Fruit fly (Drosophila melanogaster): ENCODE data around the gene DopEcR.

Gene DopEcR

DNA sequence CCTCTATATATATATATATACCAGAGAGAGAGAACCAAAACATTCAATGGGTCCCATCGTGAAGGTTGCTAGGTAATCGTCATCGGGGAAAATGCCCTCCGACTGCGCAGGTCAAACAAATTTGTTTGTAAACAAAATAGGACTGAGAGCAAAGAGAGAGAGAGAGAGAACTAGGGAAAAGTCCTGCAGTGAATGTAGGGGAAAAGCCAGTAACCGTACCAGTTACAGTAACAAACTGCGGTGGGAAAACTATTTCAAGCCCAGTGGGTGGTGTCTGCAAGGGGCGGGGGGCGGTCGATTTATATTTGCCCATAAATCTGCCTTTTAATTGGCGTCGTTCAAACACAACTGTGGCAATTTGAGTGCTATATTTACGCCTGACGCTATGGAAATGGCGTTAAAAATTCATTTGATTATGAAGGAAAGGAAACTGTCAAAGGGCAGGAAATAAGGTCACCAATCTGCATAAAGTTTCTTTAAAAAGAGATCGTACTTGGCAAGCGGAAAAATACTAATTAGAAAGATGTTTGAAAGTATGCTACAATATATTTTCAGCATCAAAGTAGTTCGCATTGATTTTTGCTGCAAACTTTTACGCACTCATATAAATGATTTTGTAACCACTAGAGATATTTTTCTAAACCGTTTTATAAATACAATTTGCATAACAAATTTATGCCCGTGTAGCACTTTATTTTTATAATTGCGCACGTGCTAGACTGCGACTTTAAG lies 29.9 kb upstream of the DopEcR start:
- TF ChIP-seq Dll (optimal IDR thresholded peaks at IDR 0.05) (no peak), pan (optimal IDR thresholded peaks at IDR 0.05) (no peak), CG8478 (optimal IDR thresholded peaks at IDR 0.05) (no peak), psq (optimal IDR thresholded peaks at IDR 0.05) (no peak), usp (GFP tag; optimal IDR thresholded peaks at IDR 0.05) (no peak), EcR (GFP tag; optimal IDR thresholded peaks at IDR 0.05) (no peak)

DNA sequence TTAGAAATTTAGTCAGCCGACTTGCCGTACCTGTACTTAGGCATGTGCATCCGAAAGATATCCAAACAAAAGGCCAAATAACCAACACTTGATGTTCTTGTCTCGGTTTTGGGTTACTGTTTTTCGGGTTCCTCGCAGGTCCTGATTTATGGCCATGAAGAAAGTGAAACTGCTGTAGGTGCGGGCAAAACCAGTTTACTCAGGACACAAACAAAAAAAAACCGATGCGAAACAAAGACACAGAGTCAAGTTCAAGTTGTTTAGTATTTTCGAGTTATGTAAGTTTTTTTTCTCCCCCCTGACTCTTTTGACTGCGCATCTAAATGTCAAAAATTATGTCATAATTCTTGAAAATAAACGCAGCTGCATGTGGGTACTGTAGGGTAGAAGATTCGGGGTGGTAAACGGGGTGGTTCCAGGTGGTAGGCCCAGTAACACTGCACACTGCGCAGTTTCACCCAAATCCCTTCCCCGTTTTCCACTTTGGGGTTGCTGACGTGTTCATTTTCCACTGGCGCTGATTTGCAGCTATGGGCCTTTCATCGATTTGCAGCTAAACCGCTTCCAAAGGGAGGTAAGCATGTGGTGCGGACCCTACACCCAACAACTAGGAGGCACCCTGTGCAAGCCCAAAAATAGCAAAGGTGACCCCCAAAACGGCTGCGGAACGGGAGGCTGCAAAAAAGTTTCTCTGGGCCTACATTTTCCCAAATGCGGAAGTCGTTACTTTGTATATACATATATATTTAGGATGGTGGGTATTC lies 29.1 kb upstream of the DopEcR start:
- no peak for TF ChIP-seq EcR (GFP tag; optimal IDR thresholded peaks at IDR 0.05)
- no peak for TF ChIP-seq psq (optimal IDR thresholded peaks at IDR 0.05)
- TF ChIP-seq Dll (optimal IDR thresholded peaks at IDR 0.05), result no peak
- TF ChIP-seq pan (optimal IDR thresholded peaks at IDR 0.05), result no peak
- no peak for TF ChIP-seq CG8478 (optimal IDR thresholded peaks at IDR 0.05)
- no peak for TF ChIP-seq usp (GFP tag; optimal IDR thresholded peaks at IDR 0.05)

DNA sequence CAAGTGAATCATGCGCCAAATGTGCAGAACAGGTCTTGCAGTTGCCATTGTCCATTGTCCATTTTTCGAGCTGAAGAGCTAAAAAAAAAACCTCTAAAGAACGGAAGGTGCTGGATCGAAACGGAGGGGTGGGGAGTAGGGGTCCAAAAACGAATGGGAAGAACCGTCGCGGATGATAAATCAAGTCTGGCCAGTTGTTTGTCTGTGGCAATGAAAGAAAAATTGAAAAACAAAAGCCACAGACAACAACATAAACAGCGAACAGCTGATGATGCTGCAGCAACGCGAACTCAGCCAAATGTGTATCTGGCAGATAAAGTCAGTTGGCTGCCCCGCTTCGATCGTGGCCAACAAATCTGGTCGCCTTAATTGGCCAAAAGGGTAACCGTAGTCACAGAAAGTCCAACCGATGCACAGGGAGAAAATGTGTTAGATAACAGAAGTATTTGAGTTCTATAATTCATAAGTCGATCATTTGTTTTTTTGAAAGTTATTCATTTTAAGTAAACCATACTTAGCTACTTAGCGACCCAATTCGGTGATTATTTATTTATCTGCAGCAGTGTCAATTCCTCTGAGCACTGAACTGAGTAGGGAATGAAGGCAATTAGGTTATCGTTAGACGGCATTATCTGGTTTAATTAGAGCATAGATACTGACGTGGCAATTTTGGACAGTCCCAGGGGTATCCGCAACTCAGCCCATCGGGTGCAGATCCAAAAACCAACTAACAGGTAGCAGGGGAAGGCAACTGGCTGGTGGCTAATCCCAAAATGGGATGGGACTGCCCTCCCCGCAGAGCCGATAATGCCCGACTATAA lies 28.3 kb upstream of the DopEcR start:
- no peak for TF ChIP-seq Dll (optimal IDR thresholded peaks at IDR 0.05)
- no peak for TF ChIP-seq CG8478 (optimal IDR thresholded peaks at IDR 0.05)
- TF ChIP-seq psq (optimal IDR thresholded peaks at IDR 0.05), result no peak
- TF ChIP-seq usp (GFP tag; optimal IDR thresholded peaks at IDR 0.05), result no peak
- no peak for TF ChIP-seq pan (optimal IDR thresholded peaks at IDR 0.05)
- TF ChIP-seq EcR (GFP tag; optimal IDR thresholded peaks at IDR 0.05), result no peak

DNA sequence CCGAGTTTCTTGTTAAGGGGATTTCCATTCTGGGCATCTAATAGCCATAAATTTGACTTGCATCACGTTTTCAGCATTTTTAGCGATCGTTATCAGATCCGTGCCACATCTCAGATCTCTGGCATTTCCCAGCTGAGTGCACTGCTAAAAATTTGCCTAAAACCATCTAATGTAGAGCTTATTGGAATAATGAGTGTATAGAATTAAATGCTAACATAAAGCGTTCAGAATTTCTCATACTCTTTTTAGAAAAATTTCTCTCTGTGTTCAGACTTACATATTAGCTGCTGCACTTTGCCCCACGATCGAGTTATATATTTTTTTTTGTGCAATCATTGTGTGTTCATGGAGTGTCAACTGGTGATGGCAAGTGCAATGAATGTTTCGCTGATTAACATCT lies 27.6 kb upstream of the DopEcR start:
- no peak for TF ChIP-seq CG8478 (optimal IDR thresholded peaks at IDR 0.05)
- TF ChIP-seq EcR (GFP tag; optimal IDR thresholded peaks at IDR 0.05), result no peak
- no peak for TF ChIP-seq usp (GFP tag; optimal IDR thresholded peaks at IDR 0.05)
- no peak for TF ChIP-seq Dll (optimal IDR thresholded peaks at IDR 0.05)
- TF ChIP-seq psq (optimal IDR thresholded peaks at IDR 0.05), result no peak
- TF ChIP-seq pan (optimal IDR thresholded peaks at IDR 0.05), result no peak

DNA sequence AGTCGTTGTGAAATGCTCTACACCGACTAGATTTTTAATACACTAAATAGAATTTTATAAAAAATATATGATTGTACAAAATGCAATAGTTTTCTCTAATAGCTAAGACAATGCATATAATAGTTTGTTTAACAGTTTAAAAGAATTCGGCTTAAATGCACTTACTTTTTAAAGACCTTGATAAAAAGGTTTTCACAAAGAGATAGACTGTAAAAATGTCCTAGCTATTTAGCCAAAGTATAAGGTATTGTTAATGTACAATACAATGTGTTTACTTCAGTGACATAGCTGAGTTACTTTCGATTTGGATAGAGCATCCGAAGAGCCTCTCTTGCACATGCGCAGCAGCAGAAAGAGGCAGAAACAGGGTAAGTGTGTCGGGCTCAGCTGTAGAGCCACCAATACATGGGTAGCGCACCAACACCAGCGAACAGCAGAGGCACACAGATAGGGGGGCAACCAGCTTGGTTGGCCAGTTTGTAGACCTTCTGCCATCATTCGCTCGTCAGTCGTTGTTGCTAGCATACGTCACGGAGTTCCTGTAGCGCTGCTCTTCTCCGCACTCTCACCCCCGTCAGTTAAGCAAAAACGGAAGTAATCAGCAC lies 26.6 kb upstream of the DopEcR start, which contains the start of gene TP53INP:
Gene TP53INP, plus strand, starts transcription at position 291 of the 605 bp plus-strand sequence.
- TF ChIP-seq Dll (optimal IDR thresholded peaks at IDR 0.05) (no peak), EcR (GFP tag; optimal IDR thresholded peaks at IDR 0.05) (no peak), psq (optimal IDR thresholded peaks at IDR 0.05) (no peak), pan (optimal IDR thresholded peaks at IDR 0.05) (no peak), usp (GFP tag; optimal IDR thresholded peaks at IDR 0.05) (no peak), CG8478 (optimal IDR thresholded peaks at IDR 0.05) (no peak)

DNA sequence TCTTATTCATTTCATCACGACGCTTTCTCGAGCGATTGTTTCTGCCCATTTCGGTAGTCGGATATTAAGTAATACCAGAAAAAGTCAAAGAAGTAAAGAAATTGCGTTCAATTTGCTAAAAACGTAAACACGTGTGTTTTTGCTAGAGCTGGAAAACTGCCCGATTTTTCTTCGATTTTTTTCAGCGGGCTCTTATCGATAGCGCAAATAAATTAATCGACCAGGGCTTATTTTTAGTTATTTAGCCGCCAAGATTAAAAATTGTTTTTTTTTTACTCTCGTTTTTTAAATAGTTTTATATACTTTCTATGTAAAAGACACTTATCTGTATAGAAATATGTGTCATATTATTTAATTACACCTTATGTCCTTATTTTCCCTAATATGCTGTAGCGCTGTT lies 25.7 kb upstream of the DopEcR start, which contains the start of gene CG15019:
Gene CG15019, minus strand, starts transcription at position 138 of the 400 bp plus-strand sequence.
- TF ChIP-seq psq (optimal IDR thresholded peaks at IDR 0.05) (no peak), pan (optimal IDR thresholded peaks at IDR 0.05) (no peak), Dll (optimal IDR thresholded peaks at IDR 0.05) (no peak), CG8478 (optimal IDR thresholded peaks at IDR 0.05) (no peak), usp (GFP tag; optimal IDR thresholded peaks at IDR 0.05) (no peak), EcR (GFP tag; optimal IDR thresholded peaks at IDR 0.05) (no peak)

DNA sequence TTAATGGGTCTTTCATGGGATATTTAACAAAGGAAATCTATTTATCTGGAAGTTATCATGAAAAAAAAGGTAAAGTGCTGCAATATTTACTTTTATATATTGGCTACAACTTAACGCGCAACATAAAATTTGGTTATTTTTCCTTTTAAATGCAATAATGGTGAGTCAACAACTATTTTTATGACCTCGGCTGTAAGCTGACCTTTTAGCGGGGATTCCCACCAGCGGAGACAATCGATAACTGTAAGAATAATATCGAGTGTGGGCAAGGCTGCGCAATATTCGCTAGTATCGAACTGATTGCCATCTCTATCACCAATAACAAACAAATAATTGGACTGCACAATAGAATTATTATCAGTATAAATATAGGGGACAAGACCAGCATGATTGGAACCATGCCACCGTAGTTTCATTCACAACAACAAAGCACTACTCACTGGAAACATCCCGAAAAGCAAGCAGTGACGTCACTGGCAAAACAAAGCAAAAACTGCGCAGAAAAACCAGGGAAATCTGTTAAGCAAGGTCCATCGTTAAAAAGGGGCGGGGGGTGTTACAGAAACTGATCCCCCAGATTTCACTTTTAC lies 23.1 kb upstream of the DopEcR start, which contains the start of gene Syx17:
Gene Syx17, plus strand, starts transcription at position 308 of the 590 bp plus-strand sequence.
- TF ChIP-seq EcR (GFP tag; optimal IDR thresholded peaks at IDR 0.05) (no peak), psq (optimal IDR thresholded peaks at IDR 0.05) (no peak), pan (optimal IDR thresholded peaks at IDR 0.05) (no peak), Dll (optimal IDR thresholded peaks at IDR 0.05) (no peak), usp (GFP tag; optimal IDR thresholded peaks at IDR 0.05) (no peak)

DNA sequence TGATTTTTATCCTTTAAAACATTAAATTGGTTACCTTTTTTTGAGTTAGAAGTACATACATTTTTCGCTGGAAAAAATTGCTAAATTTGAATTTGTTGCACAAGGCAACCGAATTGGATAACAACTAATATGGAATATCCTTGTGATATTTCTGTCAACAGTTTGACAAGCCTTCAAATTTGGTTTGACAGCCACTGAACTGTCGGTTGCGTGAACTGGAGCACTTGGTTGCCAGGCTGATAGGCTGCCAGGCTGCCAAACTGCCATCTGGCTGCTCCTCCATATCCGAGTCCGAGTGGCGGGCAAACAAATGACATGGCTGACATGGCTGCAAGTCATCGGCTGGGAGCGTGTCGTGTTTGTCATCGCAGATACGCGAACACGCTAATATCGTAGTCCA lies 21.1 kb upstream of the DopEcR start:
- TF ChIP-seq pan (optimal IDR thresholded peaks at IDR 0.05), result no peak
- TF ChIP-seq CG8478 (optimal IDR thresholded peaks at IDR 0.05), result no peak
- no peak for TF ChIP-seq psq (optimal IDR thresholded peaks at IDR 0.05)
- no peak for TF ChIP-seq Dll (optimal IDR thresholded peaks at IDR 0.05)
- no peak for TF ChIP-seq usp (GFP tag; optimal IDR thresholded peaks at IDR 0.05)
- no peak for TF ChIP-seq EcR (GFP tag; optimal IDR thresholded peaks at IDR 0.05)

DNA sequence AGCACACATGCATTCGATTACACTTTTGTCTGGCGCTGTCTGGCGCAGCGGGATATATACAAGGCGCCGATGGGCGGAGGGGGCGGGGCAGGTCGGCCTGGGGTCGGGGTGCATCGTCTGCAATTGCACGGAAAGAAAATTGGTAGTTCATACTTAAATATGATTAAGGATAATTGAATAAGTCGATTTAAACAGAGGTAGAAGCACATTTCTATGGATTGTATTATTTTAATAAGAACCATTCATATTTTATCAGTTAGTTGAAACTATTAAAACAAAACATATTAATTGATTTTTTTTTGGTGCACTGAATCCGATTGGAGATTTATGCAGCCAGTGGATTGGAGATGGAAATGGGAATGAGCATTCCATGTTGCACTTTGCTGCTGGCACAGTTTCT lies 19.7 kb upstream of the DopEcR start:
- TF ChIP-seq usp (GFP tag; optimal IDR thresholded peaks at IDR 0.05) (no peak), EcR (GFP tag; optimal IDR thresholded peaks at IDR 0.05) (no peak), Dll (optimal IDR thresholded peaks at IDR 0.05) (no peak), psq (optimal IDR thresholded peaks at IDR 0.05) (no peak), pan (optimal IDR thresholded peaks at IDR 0.05) (no peak), CG8478 (optimal IDR thresholded peaks at IDR 0.05) (no peak)

DNA sequence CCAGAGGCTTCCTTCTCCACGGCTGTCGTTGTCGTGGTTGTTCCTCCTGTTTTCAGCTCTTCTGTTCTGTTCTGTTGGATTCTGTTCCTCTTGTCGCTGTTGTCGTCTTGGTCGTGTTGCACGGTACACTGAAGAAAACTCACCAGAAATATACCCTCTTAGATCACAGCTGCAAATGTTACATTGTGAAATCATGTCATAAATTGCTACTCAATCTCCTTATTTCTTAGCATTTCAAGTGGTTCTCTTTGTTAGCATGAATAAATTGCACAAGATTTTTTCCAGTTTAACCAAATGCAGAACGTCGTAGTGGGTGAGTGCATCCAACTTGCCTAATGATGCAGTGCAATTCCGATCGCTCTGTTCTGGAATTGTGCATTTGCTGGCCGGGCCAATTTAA lies 17.7 kb upstream of the DopEcR start:
- TF ChIP-seq CG8478 (optimal IDR thresholded peaks at IDR 0.05), result no peak
- no peak for TF ChIP-seq pan (optimal IDR thresholded peaks at IDR 0.05)
- TF ChIP-seq psq (optimal IDR thresholded peaks at IDR 0.05), result no peak
- TF ChIP-seq Dll (optimal IDR thresholded peaks at IDR 0.05), result no peak
- TF ChIP-seq EcR (GFP tag; optimal IDR thresholded peaks at IDR 0.05), result no peak
- TF ChIP-seq usp (GFP tag; optimal IDR thresholded peaks at IDR 0.05), result no peak

DNA sequence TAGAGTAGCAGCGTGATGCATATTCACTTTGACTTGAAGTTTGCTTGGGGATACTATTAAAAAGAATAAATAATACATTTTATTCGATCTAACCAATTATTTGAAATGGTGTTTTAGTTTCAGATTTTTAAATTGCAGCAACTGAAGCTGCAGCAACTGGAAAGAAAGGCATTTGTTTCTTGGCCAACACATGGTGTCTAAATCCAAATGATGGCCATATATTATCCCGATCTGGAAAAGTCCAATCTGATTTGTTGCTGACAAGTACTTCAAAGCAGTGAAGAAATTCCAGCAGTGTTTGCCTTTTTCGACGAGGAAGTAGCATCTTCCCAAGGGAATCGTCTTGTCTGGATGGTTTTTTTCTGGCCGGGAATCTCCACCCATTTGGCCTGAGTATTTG lies 16.9 kb upstream of the DopEcR start:
- TF ChIP-seq Dll (optimal IDR thresholded peaks at IDR 0.05) (no peak), pan (optimal IDR thresholded peaks at IDR 0.05) (no peak), CG8478 (optimal IDR thresholded peaks at IDR 0.05) (no peak), usp (GFP tag; optimal IDR thresholded peaks at IDR 0.05) (no peak), psq (optimal IDR thresholded peaks at IDR 0.05) (no peak), EcR (GFP tag; optimal IDR thresholded peaks at IDR 0.05) (no peak)
